Fruit fly (Drosophila melanogaster): ENCODE results near the gene Plod.

Plod gene

DNA sequence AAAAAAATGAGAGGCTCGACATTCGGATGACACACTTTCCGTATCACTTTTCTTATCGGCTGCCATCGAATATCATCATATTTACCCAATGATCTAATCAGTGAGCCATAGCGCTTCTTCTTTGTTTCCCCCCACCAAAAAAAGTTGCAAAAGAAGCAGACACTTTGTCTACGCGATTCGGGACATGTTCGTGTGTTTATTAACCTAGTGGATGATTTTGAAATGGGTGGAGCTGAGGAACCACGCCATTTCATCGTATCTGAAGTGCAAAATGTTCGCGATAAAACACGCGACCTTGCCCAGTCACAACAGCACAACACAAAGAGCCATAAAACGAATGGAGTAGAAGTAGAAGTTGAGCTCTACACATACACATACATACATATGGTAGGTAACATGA lies 36.1 kb upstream of the Plod start:
- TF ChIP-seq topi (GFP tag; optimal IDR thresholded peaks at IDR 0.05) (no peak), CG1621 (tag; optimal IDR thresholded peaks at IDR 0.05) (no peak), achi (GFP tag; optimal IDR thresholded peaks at IDR 0.05) (no peak), Eip75B (GFP tag; optimal IDR thresholded peaks at IDR 0.05) (no peak), CG3919 (GFP tag; optimal IDR thresholded peaks at IDR 0.05) (no peak), Eip93F (GFP tag; optimal IDR thresholded peaks at IDR 0.05) (peak; percentile 83), CG3032 (tag; optimal IDR thresholded peaks at IDR 0.05) (no peak), CG11902 (GFP tag; optimal IDR thresholded peaks at IDR 0.05) (no peak), fd85E (GFP tag; optimal IDR thresholded peaks at IDR 0.05) (no peak), dac (GFP tag; optimal IDR thresholded peaks at IDR 0.05) (no peak), vri (GFP tag; optimal IDR thresholded peaks at IDR 0.05) (peak; percentile 96), fd59A (GFP tag; optimal IDR thresholded peaks at IDR 0.05) (no peak), ss (GFP tag; optimal IDR thresholded peaks at IDR 0.05) (peak; percentile 32 to 53), Hr39 (GFP tag; optimal IDR thresholded peaks at IDR 0.05) (no peak), Ets96B (tag; optimal IDR thresholded peaks at IDR 0.05) (no peak), CG6854 (GFP tag; optimal IDR thresholded peaks at IDR 0.05) (no peak), svp (GFP tag) (no peak), CG6808 (GFP tag; optimal IDR thresholded peaks at IDR 0.05) (no peak), CG6276 (GFP tag; optimal IDR thresholded peaks at IDR 0.05) (no peak), Gug (GFP tag; IDR thresholded peaks at IDR 0.05) (no peak), spab (GFP tag; optimal IDR thresholded peaks at IDR 0.05) (no peak), fkh (GFP tag; optimal IDR thresholded peaks at IDR 0.05) (peak; percentile 13), cyc (GFP tag; optimal IDR thresholded peaks at IDR 0.05) (no peak), Sox15 (GFP tag; optimal IDR thresholded peaks at IDR 0.05) (no peak), esn (GFP tag; optimal IDR thresholded peaks at IDR 0.05) (no peak), CG4318 (GFP tag; optimal IDR thresholded peaks at IDR 0.05) (no peak), CG6163 (GFP tag; IDR thresholded peaks at IDR 0.05) (0 out of 3 replicates have a peak, but pooled peaks have one; percentile 25), Eip78C (GFP tag) (no peak), Hr4 (GFP tag; optimal IDR thresholded peaks at IDR 0.05) (no peak), Smox (GFP tag; optimal IDR thresholded peaks at IDR 0.05) (no peak), CG8632 (GFP tag; optimal IDR thresholded peaks at IDR 0.05) (no peak), OdsH (GFP tag; optimal IDR thresholded peaks at IDR 0.05) (no peak), CG10631 (GFP tag; optimal IDR thresholded peaks at IDR 0.05) (no peak), Sox14 (GFP tag; optimal IDR thresholded peaks at IDR 0.05) (peak; percentile 57), dsx (GFP tag; optimal IDR thresholded peaks at IDR 0.05; ENCODE audit: poor library complexity, severe bottlenecking) (no peak), Met (GFP tag; optimal IDR thresholded peaks at IDR 0.05) (no peak), salr (GFP tag; optimal IDR thresholded peaks at IDR 0.05) (no peak), Hr38 (GFP tag; optimal IDR thresholded peaks at IDR 0.05) (no peak), eg (GFP tag; IDR thresholded peaks at IDR 0.05) (no peak)

DNA sequence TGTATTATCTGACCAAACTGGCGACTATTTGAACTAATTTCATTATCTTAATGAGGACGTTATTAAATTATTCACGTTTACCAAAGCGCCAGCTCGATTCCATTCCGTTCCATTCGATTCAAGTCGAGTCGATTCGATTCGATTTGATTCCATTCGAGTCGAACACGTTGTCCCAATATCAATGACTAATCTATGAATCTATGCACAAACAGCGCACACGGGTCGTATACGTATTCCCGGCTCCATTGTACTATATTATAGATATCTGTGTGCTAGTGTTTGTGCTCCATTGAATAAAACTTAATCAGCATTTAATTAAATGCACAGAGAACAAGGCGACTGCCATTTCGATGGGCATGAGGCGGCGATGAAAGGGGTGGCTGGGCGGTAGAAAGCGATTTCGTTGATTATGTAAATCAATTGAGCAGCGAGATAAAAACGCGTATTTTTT lies 33.4 kb upstream of the Plod start:
- TF ChIP-seq Ets96B (tag; optimal IDR thresholded peaks at IDR 0.05), result peak; percentile 7
- TF ChIP-seq Eip93F (GFP tag; optimal IDR thresholded peaks at IDR 0.05), result peak; percentile 79
- peak; percentile 9 for TF ChIP-seq achi (GFP tag; optimal IDR thresholded peaks at IDR 0.05)
- TF ChIP-seq CG16779 (tag; optimal IDR thresholded peaks at IDR 0.05), result no peak
- no peak for TF ChIP-seq CG7368 (GFP tag; optimal IDR thresholded peaks at IDR 0.05)
- no peak for TF ChIP-seq dsx (GFP tag; optimal IDR thresholded peaks at IDR 0.05; ENCODE audit: poor library complexity, severe bottlenecking)
- peak; percentile 99 for TF ChIP-seq vri (GFP tag; optimal IDR thresholded peaks at IDR 0.05)
- TF ChIP-seq Sox14 (GFP tag; optimal IDR thresholded peaks at IDR 0.05), result peak; percentile 45
- TF ChIP-seq CG11762 (GFP tag; optimal IDR thresholded peaks at IDR 0.05; ENCODE audit: insufficient read depth), result no peak
- TF ChIP-seq ss (GFP tag; optimal IDR thresholded peaks at IDR 0.05), result peak in 1 of 2 experiments; percentile 23
- peak; percentile 2 for TF ChIP-seq CG6276 (GFP tag; optimal IDR thresholded peaks at IDR 0.05)
- TF ChIP-seq Lpt (GFP tag; optimal IDR thresholded peaks at IDR 0.05), result no peak
- TF ChIP-seq CG4318 (GFP tag; optimal IDR thresholded peaks at IDR 0.05), result no peak
- TF ChIP-seq CG3919 (GFP tag; optimal IDR thresholded peaks at IDR 0.05), result no peak
